Worm (Caenorhabditis elegans) whole organism, early embryonic: ENCODE measurements around the gene nlp-63.
A peak's percentile ranks its signal among the peaks of the same experiment; 100 is the strongest.

ENCODE experiments used
- B0310.2 ChIP-seq: sonication (generic microtip); optimal IDR thresholded peaks from 2 replicates; lab custom pipeline; 2016; ENCODE audit warnings: mild to moderate bottlenecking, missing genetic modification characterization, missing compliant biosample characterization
- F13C5.2 ChIP-seq: sonication (generic microtip); optimal IDR thresholded peaks from 2 replicates; lab custom pipeline; 2017; ENCODE audit warnings: mild to moderate bottlenecking, missing genetic modification characterization, inconsistent platforms, missing compliant biosample characterization
- aly-1 ChIP-seq: sonication (generic microtip); optimal IDR thresholded peaks from 2 replicates; lab custom pipeline; 2016; ENCODE audit warnings: missing genetic modification characterization, missing compliant biosample characterization
- ama-1 ChIP-seq: fragments of 150-350 bp; optimal IDR thresholded peaks from 2 replicates; lab custom pipeline; 2014
- ceh-13 ChIP-seq: fragments of 200-800 bp; sonication (Bioruptor generic); optimal IDR thresholded peaks from 2 replicates; lab custom pipeline; 2018; ENCODE audit warnings: mild to moderate bottlenecking, missing genetic modification characterization, missing compliant biosample characterization
- ceh-36 ChIP-seq: sonication (generic microtip); optimal IDR thresholded peaks from 2 replicates; lab custom pipeline; 2016; ENCODE audit warnings: missing genetic modification characterization, inconsistent platforms, missing compliant biosample characterization
- ets-7 ChIP-seq: sonication (generic microtip); optimal IDR thresholded peaks from 2 replicates; lab custom pipeline; 2016; ENCODE audit warnings: missing genotype, missing genetic modification characterization, missing compliant biosample characterization
- flt-1 ChIP-seq: fragments of 200-800 bp; sonication (Bioruptor generic); IDR thresholded peaks from 2 replicates; pipeline ENCODE4 v1.3.6; 2022; ENCODE audit warnings: missing genetic modification characterization, missing compliant biosample characterization
- hmbx-1 ChIP-seq: sonication (generic microtip); optimal IDR thresholded peaks from 2 replicates; lab custom pipeline; 2016; ENCODE audit warnings: mild to moderate bottlenecking, missing genetic modification characterization, missing compliant biosample characterization
- hmg-4 ChIP-seq: fragments of 200-800 bp; sonication (Bioruptor generic); optimal IDR thresholded peaks from 2 replicates; lab custom pipeline; 2018; ENCODE audit warnings: mild to moderate bottlenecking, missing genetic modification characterization, missing compliant biosample characterization
- hnd-1 ChIP-seq: sonication (generic microtip); optimal IDR thresholded peaks from 2 replicates; lab custom pipeline; 2016; ENCODE audit warnings: missing genetic modification characterization, missing compliant biosample characterization
- pes-1 ChIP-seq: fragments of 200-800 bp; sonication (Bioruptor generic); IDR thresholded peaks from 2 replicates; pipeline ENCODE4 v1.3.6; 2022; ENCODE audit warnings: missing genetic modification reagents, missing genetic modification characterization, missing compliant biosample characterization
- scrt-1 ChIP-seq: fragments of 200-800 bp; sonication (Bioruptor generic); IDR thresholded peaks from 2 replicates; pipeline ENCODE4 v1.3.6; 2022; ENCODE audit warnings: missing genetic modification characterization, missing compliant biosample characterization
- sea-1 ChIP-seq: fragments of 200-800 bp; sonication (Bioruptor generic); conservative IDR thresholded peaks from 2 replicates; pipeline ENCODE4 v1.3.6; 2022; ENCODE audit warnings: missing genetic modification characterization, missing compliant biosample characterization
- tbx-11 ChIP-seq: fragments of 200-800 bp; sonication (Bioruptor generic); IDR thresholded peaks from 2 replicates; pipeline ENCODE4 v1.3.6; 2022; ENCODE audit warnings: missing genetic modification characterization, missing compliant biosample characterization
- tbx-37 ChIP-seq: fragments of 200-800 bp; sonication (Bioruptor generic); conservative IDR thresholded peaks from 2 replicates; pipeline ENCODE4 v1.3.6; 2022; ENCODE audit warnings: missing genetic modification reagents, missing genetic modification characterization, missing compliant biosample characterization
- tra-4 ChIP-seq: sonication (generic microtip); optimal IDR thresholded peaks from 2 replicates; lab custom pipeline; 2017; ENCODE audit warnings: missing genetic modification characterization, missing compliant biosample characterization

The nlp-63 gene

ce11 chrII:10197091-10197675, 42.0 kb downstream of the nlp-63 start, which contains the start of gene R05H5.3:
TSS of gene R05H5.3 (plus strand) at chrII:10197625.
- TF ChIP-seq B0310.2 = no peak

ce11 chrII:10198486-10198885, 43.3 kb downstream of the nlp-63 start:
- TF ChIP-seq tbx-11 (GFP tag; lab: Robert Waterston, UW) (no peak), ceh-13 (GFP tag; lab: Kevin White, UChicago) (no peak), hmbx-1 (no peak), scrt-1 (GFP tag; lab: Robert Waterston, UW) (no peak), aly-1 (tag; lab: Kevin White, UChicago) (no peak), hmg-4 (no peak), pes-1 (GFP tag; lab: Robert Waterston, UW) (no peak), ama-1 (no peak), hnd-1 (tag; lab: Kevin White, UChicago) (no peak), F13C5.2 (tag; lab: Kevin White, UChicago) (no peak), B0310.2 (no peak), tbx-37 (GFP tag; lab: Robert Waterston, UW) (no peak), ets-7 (no peak), ceh-36 (tag; lab: Kevin White, UChicago) (no peak), flt-1 (GFP tag; lab: Robert Waterston, UW) (no peak)

ce11 chrII:10199906-10200305, 44.7 kb downstream of the nlp-63 start, which contains the start of gene R05H5.4:
TSS of gene R05H5.4 (minus strand) at chrII:10200006.
- TF ChIP-seq ceh-13 (GFP tag; lab: Kevin White, UChicago) (no peak), hmg-4 (no peak), hnd-1 (tag; lab: Kevin White, UChicago) (no peak), sea-1 (GFP tag; lab: Robert Waterston, UW) (no peak), aly-1 (tag; lab: Kevin White, UChicago) (no peak)

- TF ChIP-seq pes-1 (GFP tag; lab: Robert Waterston, UW) = peak; percentile 61; the same call in 1 of the 2 replicates
- peak; percentile 65; the same call in 1 of the 2 replicates for TF ChIP-seq tbx-37 (GFP tag; lab: Robert Waterston, UW)
- TF ChIP-seq hmbx-1 = no peak
These were observed 45.6 kb downstream of the nlp-63 start, which contains the start of gene arv-1 for ce11 chrII:10200759-10201158. TSS of gene arv-1 (minus strand) at chrII:10200823.

ce11 chrII:10202275-10202674, 47.1 kb downstream of the nlp-63 start:
- no peak for TF ChIP-seq tra-4 (tag; lab: Kevin White, UChicago)
- peak; percentile 64 for TF ChIP-seq F13C5.2 (tag; lab: Kevin White, UChicago)
- peak; percentile 84 for TF ChIP-seq hmg-4
- no peak for TF ChIP-seq ama-1

- no peak for TF ChIP-seq tra-4 (tag; lab: Kevin White, UChicago)
- no peak for TF ChIP-seq ets-7
- TF ChIP-seq pes-1 (GFP tag; lab: Robert Waterston, UW) = no peak
- TF ChIP-seq tbx-37 (GFP tag; lab: Robert Waterston, UW) = no peak
- TF ChIP-seq hnd-1 (tag; lab: Kevin White, UChicago) = no peak
- TF ChIP-seq F13C5.2 (tag; lab: Kevin White, UChicago) = no peak
- no peak for TF ChIP-seq ceh-36 (tag; lab: Kevin White, UChicago)
- TF ChIP-seq sea-1 (GFP tag; lab: Robert Waterston, UW) = no peak
- no peak for TF ChIP-seq scrt-1 (GFP tag; lab: Robert Waterston, UW)
- no peak for TF ChIP-seq aly-1 (tag; lab: Kevin White, UChicago)
- TF ChIP-seq flt-1 (GFP tag; lab: Robert Waterston, UW) = no peak
- TF ChIP-seq B0310.2 = no peak
- no peak for TF ChIP-seq hmbx-1
These were observed 47.9 kb downstream of the nlp-63 start for ce11 chrII:10203067-10203466.

ce11 chrII:10203765-10204164, 48.6 kb downstream of the nlp-63 start:
- TF ChIP-seq hnd-1 (tag; lab: Kevin White, UChicago) = no peak
- TF ChIP-seq sea-1 (GFP tag; lab: Robert Waterston, UW) = no peak
- TF ChIP-seq tbx-37 (GFP tag; lab: Robert Waterston, UW) = no peak
- TF ChIP-seq ceh-13 (GFP tag; lab: Kevin White, UChicago) = no peak
- TF ChIP-seq ceh-36 (tag; lab: Kevin White, UChicago) = no peak
- no peak for TF ChIP-seq flt-1 (GFP tag; lab: Robert Waterston, UW)
- no peak for TF ChIP-seq hmbx-1
- TF ChIP-seq ama-1 = no peak
- no peak for TF ChIP-seq B0310.2
- TF ChIP-seq F13C5.2 (tag; lab: Kevin White, UChicago) = no peak
- no peak for TF ChIP-seq pes-1 (GFP tag; lab: Robert Waterston, UW)
- no peak for TF ChIP-seq tbx-11 (GFP tag; lab: Robert Waterston, UW)
- TF ChIP-seq scrt-1 (GFP tag; lab: Robert Waterston, UW) = no peak
- TF ChIP-seq aly-1 (tag; lab: Kevin White, UChicago) = no peak
- TF ChIP-seq hmg-4 = no peak
- TF ChIP-seq tra-4 (tag; lab: Kevin White, UChicago) = no peak
- no peak for TF ChIP-seq ets-7

- TF ChIP-seq F13C5.2 (tag; lab: Kevin White, UChicago) (no peak), ets-7 (no peak), tbx-37 (GFP tag; lab: Robert Waterston, UW) (no peak), ceh-36 (tag; lab: Kevin White, UChicago) (no peak), scrt-1 (GFP tag; lab: Robert Waterston, UW) (no peak)
These were observed 49.3 kb downstream of the nlp-63 start for ce11 chrII:10204428-10205049.
